Fruit fly (Drosophila melanogaster): ENCODE results near the gene CG15059.

dm6 chrX:18251910-18252309 is 7.4 kb downstream of the CG15059 start:
- TF ChIP-seq Dll (optimal IDR thresholded peaks at IDR 0.05) (no peak), psq (optimal IDR thresholded peaks at IDR 0.05) (no peak), usp (GFP tag; optimal IDR thresholded peaks at IDR 0.05) (no peak), CG8478 (optimal IDR thresholded peaks at IDR 0.05) (no peak)
